Worm (Caenorhabditis elegans) whole organism, young adult: ENCODE measurements around the gene hpo-8.

Experiments
- fkh-3 ChIP-seq: sonication (generic microtip); optimal IDR thresholded peaks from 2 replicates; lab custom pipeline; 2016; ENCODE audit warnings: mild to moderate bottlenecking, missing genetic modification characterization, missing compliant biosample characterization
- lsy-27 ChIP-seq: sonication (generic microtip); optimal IDR thresholded peaks from 2 replicates; lab custom pipeline; 2017; ENCODE audit warnings: missing genetic modification characterization, mild to moderate bottlenecking, missing compliant biosample characterization, antibody characterized with exemption, missing genotype, borderline replicate concordance; ENCODE audit not compliant: insufficient read depth
- madf-8 ChIP-seq: fragments of 200-800 bp; sonication (Bioruptor generic); conservative IDR thresholded peaks from 2 replicates; pipeline ENCODE4 v1.3.6; 2022; ENCODE audit warnings: missing genetic modification reagents, missing genetic modification characterization, missing compliant biosample characterization
- sea-2 ChIP-seq: fragments of 200-800 bp; sonication (Bioruptor generic); IDR thresholded peaks from 2 replicates; pipeline ENCODE4 v1.3.6; 2022; ENCODE audit warnings: missing genetic modification characterization, missing compliant biosample characterization

DNA sequence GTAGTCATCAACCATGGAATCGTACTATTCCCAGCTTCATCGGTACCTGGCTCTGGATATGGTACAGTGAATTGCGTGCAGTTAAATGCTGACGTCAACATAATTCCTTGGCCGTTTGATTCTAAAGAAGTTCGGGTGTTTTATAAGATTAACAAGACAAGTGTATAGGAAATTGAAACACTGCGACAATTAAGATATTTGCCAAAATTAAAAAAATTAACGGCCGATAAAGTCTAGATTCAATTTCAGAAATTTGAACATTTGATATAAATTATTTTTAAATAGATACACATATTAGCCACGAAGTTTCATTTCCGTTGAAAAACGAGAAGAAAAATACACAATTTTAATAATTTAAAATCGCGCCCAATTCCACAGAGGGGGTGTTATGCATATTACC is 32.7 kb upstream of the hpo-8 start, which contains the start of gene dmsr-12:
- TF ChIP-seq fkh-3 (tag; lab: Kevin White, UChicago) (no peak), lsy-27 (no peak), madf-8 (no peak), sea-2 (no peak)
